Worm (Caenorhabditis elegans) whole organism, L2 larva: ENCODE data around the gene K06H7.8.

Source experiments
- mab-5 ChIP-seq: fragments of 150-350 bp; optimal IDR thresholded peaks from 2 replicates; lab custom pipeline; 2014; ENCODE audit warnings: missing biosample characterization, missing genetic modification characterization
- unc-39 ChIP-seq: fragments of 150-350 bp; optimal IDR thresholded peaks from 2 replicates; lab custom pipeline; 2014; ENCODE audit warnings: missing biosample characterization, missing genetic modification characterization

DNA sequence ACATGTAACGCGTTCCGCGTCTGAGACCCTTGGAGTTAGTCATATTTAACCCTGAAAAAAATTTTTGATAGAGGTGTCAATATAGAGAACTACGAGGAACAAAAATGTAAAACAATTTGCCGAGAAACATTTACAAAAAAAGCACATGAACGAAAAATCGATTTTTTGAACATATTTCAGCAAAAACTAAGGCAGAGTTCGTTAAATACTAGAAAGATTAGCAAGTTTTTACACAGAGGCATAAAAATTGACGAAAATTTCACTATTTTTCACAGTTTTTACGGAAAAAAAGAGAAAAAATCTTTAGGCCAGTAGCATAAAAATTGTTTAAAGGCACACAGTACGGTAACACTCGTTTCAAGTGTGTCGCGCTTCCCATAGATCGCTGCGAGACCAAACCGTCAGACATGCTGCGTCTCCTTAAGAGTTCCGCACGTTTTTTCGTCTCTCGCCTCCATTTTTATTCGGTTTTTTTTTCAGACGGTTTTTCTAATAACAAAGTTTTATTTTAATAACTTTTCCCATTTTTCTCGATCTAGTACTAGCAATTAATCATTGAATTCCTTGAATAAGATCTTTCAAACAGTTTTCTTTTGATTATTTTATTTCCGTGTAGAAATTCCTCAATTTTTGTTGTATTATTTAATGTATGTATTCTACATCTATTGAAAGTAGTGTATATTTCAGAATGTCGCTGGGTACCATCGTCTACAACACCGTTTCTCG lies 32.3 kb upstream of the K06H7.8 start, which contains the start of the genes rpl-21 and C14B9.10:
- TF ChIP-seq unc-39, result no peak
- peak; percentile 28 for TF ChIP-seq mab-5 (tag; lab: Kevin White, UChicago)
